Fruit fly (Drosophila melanogaster) S2 (cell line): Measurements from ENCODE around the gene CG8630.

Experiments used
- CG8478 ChIP-seq: fragments of >200 bp; optimal IDR thresholded peaks from 2 replicates; lab custom pipeline; 2018
- CTCF ChIP-seq, 2 experiments: fragments of >200 bp; optimal IDR thresholded peaks; 2 replicates each; lab custom pipeline; 2018

CG8630 gene

DNA sequence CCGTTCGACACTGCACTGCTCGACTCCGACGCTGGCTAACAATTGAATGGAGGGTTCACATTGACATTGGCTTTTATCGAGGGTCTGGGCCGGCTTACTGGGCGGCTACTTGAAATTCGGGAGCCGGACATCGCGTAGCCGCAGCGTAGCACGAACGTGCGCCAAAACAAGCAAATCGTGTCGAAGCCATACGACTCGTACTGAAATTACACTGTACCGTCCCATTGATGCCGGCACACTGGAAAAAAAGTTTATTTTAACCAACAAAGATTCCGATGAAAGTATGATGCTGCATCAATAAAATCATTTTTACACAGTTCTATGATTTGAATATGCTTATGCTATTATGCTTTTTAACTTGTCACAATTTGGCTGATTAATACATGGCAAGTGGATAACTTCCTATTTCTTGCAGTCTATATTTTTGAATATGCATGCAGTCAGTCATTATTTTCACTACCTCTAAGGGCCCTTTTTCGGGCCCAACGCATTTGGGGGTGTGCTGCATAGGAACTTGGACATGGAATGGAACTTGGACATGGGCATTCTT is 9.3 kb downstream of the CG8630 start, which contains the start of gene apn:
apn (minus strand) TSS at position 51 of the 550 bp plus-strand sequence.
- TF ChIP-seq CTCF (optimal IDR thresholded peaks at IDR 0.05; lab: Kevin White, UChicago) = no peak
- no peak for TF ChIP-seq CG8478 (lab: Kevin White, UChicago)

DNA sequence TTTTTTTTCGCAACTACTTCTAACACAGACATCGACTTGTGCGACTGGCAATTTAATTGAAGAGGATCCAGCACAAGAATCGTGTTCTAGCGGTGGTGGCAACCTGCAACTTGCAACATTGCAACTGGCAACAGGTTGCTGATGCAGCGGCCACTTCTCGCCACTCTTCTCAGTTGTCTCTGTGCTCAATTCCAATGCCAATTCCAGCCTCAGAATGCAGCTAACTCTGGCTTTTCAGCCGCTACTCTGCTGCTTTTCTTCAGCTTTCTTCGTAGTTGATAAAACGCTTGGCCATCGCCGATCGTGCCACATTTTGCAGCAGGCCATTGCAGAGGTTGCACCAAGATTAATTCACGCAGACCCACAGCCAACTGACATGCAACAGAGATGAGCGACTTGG is 10.8 kb downstream of the CG8630 start, which contains the start of gene Osi22:
Osi22 (plus strand) TSS at position 301 of the 400 bp plus-strand sequence.
- TF ChIP-seq CTCF (optimal IDR thresholded peaks at IDR 0.05; lab: Kevin White, UChicago) (no peak), CG8478 (lab: Kevin White, UChicago) (no peak)

DNA sequence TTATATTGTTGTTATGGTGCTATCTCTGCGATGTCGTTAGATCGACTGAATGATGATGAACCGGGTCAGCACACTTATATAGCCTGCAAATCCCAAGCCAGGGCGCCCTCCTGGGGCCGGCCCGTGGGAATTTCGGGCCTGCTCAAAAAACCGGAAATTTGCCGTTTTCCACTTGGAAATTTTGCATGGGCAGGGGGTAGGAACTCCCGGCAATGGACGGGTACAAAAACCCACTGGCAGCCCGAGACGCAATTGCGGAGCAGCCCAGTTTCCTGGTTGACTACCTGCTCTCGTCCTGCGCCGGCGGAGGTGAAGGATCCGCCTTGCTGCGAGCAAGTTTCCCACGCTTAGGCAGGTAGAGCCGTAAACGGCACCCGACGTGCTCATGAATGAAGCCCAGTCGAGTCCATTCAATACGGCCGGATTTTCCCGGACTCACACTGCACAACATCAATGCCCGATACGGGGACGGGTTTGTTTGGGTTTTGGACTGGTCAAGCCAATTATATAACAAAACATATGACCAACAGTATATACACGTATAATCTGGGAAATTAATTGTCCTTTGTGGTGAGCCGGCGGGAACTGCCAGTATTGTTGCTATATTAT is 13.7 kb downstream of the CG8630 start, which contains the start of gene wntD:
wntD (minus strand) TSS at position 51 of the 609 bp plus-strand sequence.
- TF ChIP-seq CG8478 (lab: Kevin White, UChicago) = no peak

DNA sequence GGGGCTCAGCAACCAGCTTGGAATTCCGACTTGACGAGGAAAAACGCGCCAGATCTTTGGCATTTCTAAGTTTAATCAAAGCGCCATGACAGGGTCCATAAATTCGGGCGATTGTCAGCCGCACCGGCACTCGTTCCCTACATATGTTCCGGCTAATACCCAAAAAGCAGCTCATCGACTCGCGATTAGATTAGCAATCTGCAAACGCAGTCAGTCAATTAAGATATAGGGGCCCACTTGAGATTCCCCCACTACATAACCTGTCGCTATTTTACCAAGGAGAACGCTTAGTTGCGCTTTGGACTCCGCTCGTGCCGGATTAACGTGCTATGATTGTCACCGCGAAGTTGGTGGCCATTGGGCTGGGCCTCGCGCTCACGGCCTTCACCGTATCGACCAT is 14.9 kb downstream of the CG8630 start, which contains the start of gene CG8773:
CG8773 (plus strand) TSS at position 288 of the 400 bp plus-strand sequence.
- TF ChIP-seq CG8478 (lab: Kevin White, UChicago) (no peak), CTCF (optimal IDR thresholded peaks at IDR 0.05; lab: Kevin White, UChicago) (no peak)

DNA sequence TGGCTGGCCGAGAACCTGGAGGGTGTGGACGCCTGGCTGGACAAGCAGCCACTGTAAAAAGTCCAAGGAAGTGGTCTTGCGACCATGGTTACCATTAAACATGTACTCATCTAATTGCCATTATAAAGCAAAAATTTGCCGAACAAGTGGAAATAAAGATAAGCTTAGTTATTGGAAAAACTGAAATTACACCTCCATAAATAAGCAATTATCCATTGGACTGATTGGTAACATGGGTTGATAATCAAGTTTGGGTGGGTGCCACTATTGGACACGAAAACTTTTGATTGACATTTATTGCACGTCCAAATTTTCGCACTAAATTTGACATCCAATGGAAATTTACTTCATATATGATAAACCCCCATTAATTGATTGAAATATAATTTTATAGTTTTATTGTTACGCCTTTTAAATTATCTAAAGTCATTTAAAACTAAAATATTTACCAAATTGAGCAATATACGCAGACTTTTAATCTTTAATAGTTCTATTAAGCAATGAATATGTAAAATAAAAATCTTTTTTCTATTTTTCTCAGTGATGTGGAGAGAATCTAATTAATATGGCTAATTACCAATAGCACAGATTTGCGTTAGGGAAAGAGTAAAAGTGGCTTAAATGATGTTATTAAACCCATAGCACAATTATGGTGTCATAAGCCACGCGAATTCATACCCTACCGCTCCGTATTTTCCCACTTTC is 18.7 kb downstream of the CG8630 start, which contains the start of gene CG8774:
CG8774 (plus strand) TSS at position 655 of the 705 bp plus-strand sequence.
- TF ChIP-seq CG8478 (lab: Kevin White, UChicago) = no peak
- no peak for TF ChIP-seq CTCF (optimal IDR thresholded peaks at IDR 0.05; lab: Kevin White, UChicago)

- TF ChIP-seq CTCF (optimal IDR thresholded peaks at IDR 0.05; lab: Kevin White, UChicago) (no peak), CG8478 (lab: Kevin White, UChicago) (no peak)
Observed at dm6 chr3R:13302348-13302747, 22.8 kb downstream of the CG8630 start, which contains the start of gene CG32473. Gene CG32473 (plus strand): TSS chr3R:13302648.

dm6 chr3R:13303126-13303525 is 23.6 kb downstream of the CG8630 start, which contains the start of gene CG43208:
Gene CG43208 (plus strand): TSS chr3R:13303426.
- TF ChIP-seq CG8478 (lab: Kevin White, UChicago) = no peak
- TF ChIP-seq CTCF (optimal IDR thresholded peaks at IDR 0.05; lab: Kevin White, UChicago) = no peak

DNA sequence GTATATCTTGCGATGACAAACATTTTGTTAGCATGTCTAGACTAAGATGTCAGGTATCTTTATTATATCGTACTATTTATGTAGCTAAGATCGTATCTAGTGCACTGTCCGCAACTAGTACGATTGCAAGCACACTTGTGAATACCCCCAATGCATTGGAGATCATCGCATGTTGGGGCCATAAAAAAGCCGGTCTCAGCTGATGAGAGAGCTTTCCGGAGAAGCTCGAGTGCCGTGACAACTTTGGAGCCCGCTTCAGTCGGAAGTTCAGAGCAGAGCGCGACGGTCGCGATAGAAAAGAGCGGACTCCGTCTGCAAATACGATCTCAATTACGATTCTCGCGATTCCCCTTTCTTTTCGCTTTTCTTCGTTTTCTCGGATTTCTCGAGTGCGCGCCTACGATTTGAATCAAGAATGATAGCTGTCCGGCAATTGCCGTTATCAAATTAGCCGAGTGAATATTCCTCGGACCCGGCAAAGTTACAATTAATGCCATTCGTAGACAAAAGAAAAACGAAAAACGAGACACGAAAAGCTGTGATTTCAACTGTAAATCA is 25.1 kb downstream of the CG8630 start:
- TF ChIP-seq CTCF (optimal IDR thresholded peaks at IDR 0.05; lab: Kevin White, UChicago) (no peak), CG8478 (lab: Kevin White, UChicago) (no peak)

dm6 chr3R:13305318-13305899 is 25.9 kb downstream of the CG8630 start:
- TF ChIP-seq CG8478 (lab: Kevin White, UChicago) = no peak
- no peak for TF ChIP-seq CTCF (optimal IDR thresholded peaks at IDR 0.05; lab: Kevin White, UChicago)

DNA sequence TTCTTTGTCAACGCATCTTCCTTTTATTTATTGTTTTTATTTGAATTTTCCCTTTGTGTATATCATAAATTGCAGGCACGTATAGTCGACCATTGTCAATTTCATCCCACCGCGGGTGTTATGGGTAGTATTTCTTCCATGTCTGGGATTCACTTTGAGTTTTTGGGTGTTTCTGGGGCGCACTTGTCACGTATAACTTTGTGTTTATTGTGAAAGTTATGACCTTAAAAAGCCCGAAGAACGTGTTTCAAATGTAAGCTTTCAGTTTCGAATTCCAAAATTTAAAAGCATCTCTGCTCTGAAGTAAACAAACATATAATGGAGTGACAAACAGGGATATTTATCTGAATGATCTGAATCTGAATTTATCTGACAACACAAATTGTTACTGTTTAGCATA is 27.1 kb downstream of the CG8630 start:
- TF ChIP-seq CTCF (optimal IDR thresholded peaks at IDR 0.05; lab: Kevin White, UChicago) (no peak), CG8478 (lab: Kevin White, UChicago) (no peak)

- TF ChIP-seq CG8478 (lab: Kevin White, UChicago) = no peak
- TF ChIP-seq CTCF (optimal IDR thresholded peaks at IDR 0.05; lab: Kevin White, UChicago) = no peak
Observed at dm6 chr3R:13309133-13309711, 29.7 kb downstream of the CG8630 start.

dm6 chr3R:13313088-13313487 is 33.6 kb downstream of the CG8630 start, which contains the start of gene CG44142:
Gene CG44142 (minus strand): TSS chr3R:13313188.
- TF ChIP-seq CG8478 (lab: Kevin White, UChicago) (no peak), CTCF (optimal IDR thresholded peaks at IDR 0.05; lab: Kevin White, UChicago) (no peak)

DNA sequence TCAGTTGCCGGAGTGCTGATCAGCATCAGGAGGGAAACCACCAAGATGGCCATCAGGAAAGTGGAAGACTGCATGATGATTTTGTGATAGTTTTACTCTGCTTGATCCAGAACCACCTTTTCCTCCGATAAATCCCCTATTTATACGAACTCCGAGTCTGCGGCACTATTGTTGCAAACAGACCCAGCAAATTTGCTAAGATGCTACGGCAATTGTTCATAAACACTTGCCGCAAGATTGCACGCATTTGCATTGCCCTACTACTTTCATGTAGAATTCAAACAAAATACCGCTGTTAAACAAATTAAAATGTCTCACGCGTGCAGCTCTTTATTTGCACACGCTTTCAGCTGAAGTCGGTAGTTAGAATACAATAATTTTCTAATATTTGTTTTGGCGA is 39.6 kb downstream of the CG8630 start, which contains the start of gene CG45080:
CG45080 (minus strand) TSS at position 101 of the 400 bp plus-strand sequence.
- TF ChIP-seq CG8478 (lab: Kevin White, UChicago) (no peak), CTCF (optimal IDR thresholded peaks at IDR 0.05; lab: Kevin White, UChicago) (no peak)

DNA sequence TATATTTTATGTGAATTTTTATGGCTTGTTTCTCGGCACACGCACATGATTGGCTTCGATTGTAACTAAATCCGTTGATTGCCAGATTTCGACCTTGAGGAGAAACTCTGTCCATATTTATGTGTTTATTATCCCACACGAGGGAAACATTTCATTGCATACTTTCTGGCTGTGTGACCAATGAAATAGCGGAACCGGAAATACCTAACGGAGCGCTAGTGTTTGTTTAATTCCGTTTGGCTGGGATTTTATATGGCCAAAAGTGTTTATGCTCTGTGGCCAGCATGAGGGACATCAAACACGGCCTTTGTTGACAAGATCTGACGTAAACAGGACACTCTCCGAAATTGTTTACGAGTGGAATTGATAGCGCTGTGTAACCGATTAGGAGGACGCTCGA is 40.4 kb downstream of the CG8630 start:
- TF ChIP-seq CTCF (optimal IDR thresholded peaks at IDR 0.05; lab: Kevin White, UChicago) (no peak), CG8478 (lab: Kevin White, UChicago) (no peak)
